Fruit fly (Drosophila melanogaster) whole organism, wandering third instar larva: Measurements from ENCODE around the gene ppk28.

Experiments
- Dfd ChIP-seq: fragments of >200 bp; optimal IDR thresholded peaks from 2 replicates; lab custom pipeline; 2017; ENCODE audit warnings: missing biosample characterization, missing genetic modification characterization
- Hnf4 ChIP-seq: fragments of 200-800 bp; sonication (Bioruptor generic); optimal IDR thresholded peaks from 2 replicates; lab custom pipeline; 2016; ENCODE audit warnings: missing biosample characterization, mild to moderate bottlenecking, missing genetic modification characterization
- dsf ChIP-seq: sonication (Bioruptor generic); optimal IDR thresholded peaks from 2 replicates; lab custom pipeline; 2016; ENCODE audit warnings: missing biosample characterization, missing genetic modification characterization, borderline replicate concordance
- h ChIP-seq: fragments of 200-800 bp; sonication (Bioruptor generic); optimal IDR thresholded peaks from 3 replicates; lab custom pipeline; 2016; ENCODE audit warnings: missing biosample characterization, mild to moderate bottlenecking, missing genetic modification characterization

- TF ChIP-seq dsf (GFP tag; lab: Kevin White, UChicago) (no peak), Hnf4 (GFP tag; lab: Kevin White, UChicago) (no peak), Dfd (no peak), h (GFP tag; lab: Kevin White, UChicago) (no peak)
These were observed 31.8 kb downstream of the ppk28 start for dm6 chrX:16837588-16838178.
